Worm (Caenorhabditis elegans) whole organism, L4 larva: ENCODE measurements around the gene bus-8B.

Experiments
- F26F4.8 ChIP-seq: fragments of 200-800 bp; sonication (Bioruptor generic); conservative IDR thresholded peaks from 2 replicates; pipeline ENCODE4 v1.3.6; 2022; ENCODE audit warnings: missing genetic modification characterization, missing compliant biosample characterization
- F37D6.2 ChIP-seq: sonication (generic microtip); optimal IDR thresholded peaks from 2 replicates; lab custom pipeline; 2016; ENCODE audit warnings: mild to moderate bottlenecking, missing genetic modification characterization, missing compliant biosample characterization
- Y75B8A.6 ChIP-seq: fragments of 200-800 bp; sonication (Bioruptor generic); IDR thresholded peaks from 2 replicates; pipeline ENCODE4 v1.3.6; 2022; ENCODE audit warnings: missing genetic modification reagents, missing genetic modification characterization, missing compliant biosample characterization
- ZK337.2 ChIP-seq: fragments of 200-800 bp; sonication (Bioruptor generic); IDR thresholded peaks from 2 replicates; pipeline ENCODE4 v1.3.6; 2022; ENCODE audit warnings: missing genetic modification reagents, missing genetic modification characterization, missing compliant biosample characterization
- aha-1 ChIP-seq: fragments of 150-350 bp; peaks from one replicate; lab custom pipeline; 2014; ENCODE audit warnings: missing biosample characterization, missing genetic modification characterization
- ceh-28 ChIP-seq: fragments of 150-350 bp; optimal IDR thresholded peaks from 2 replicates; lab custom pipeline; 2014; ENCODE audit warnings: missing biosample characterization, missing genetic modification reagents, missing genetic modification characterization
- ceh-32 ChIP-seq: sonication (generic microtip); optimal IDR thresholded peaks from 2 replicates; lab custom pipeline; 2016; ENCODE audit warnings: mild to moderate bottlenecking, missing genetic modification characterization, missing compliant biosample characterization; ENCODE audit not compliant: poor library complexity
- ceh-44 ChIP-seq: fragments of 200-800 bp; sonication (Bioruptor generic); IDR thresholded peaks from 2 replicates; pipeline ENCODE4 v1.3.6; 2022; ENCODE audit warnings: missing genetic modification reagents, missing genetic modification characterization, missing compliant biosample characterization
- ces-1 ChIP-seq: fragments of 150-350 bp; sonication (generic microtip); optimal IDR thresholded peaks from 4 replicates; lab custom pipeline; 2014; ENCODE audit warnings: missing biosample characterization, missing genetic modification reagents, missing genetic modification characterization
- ctbp-1 ChIP-seq: fragments of 200-800 bp; sonication (Bioruptor generic); IDR thresholded peaks from 2 replicates; pipeline ENCODE4 v1.3.6; 2022; ENCODE audit warnings: missing genetic modification reagents, missing genetic modification characterization, missing compliant biosample characterization
- daf-16 ChIP-seq, 3 experiments: sonication (generic microtip); optimal IDR thresholded peaks; 2 replicates each; lab custom pipeline; 2016 to 2017; ENCODE audit warnings: missing genetic modification characterization in 3 of 3, missing genetic modification reagents in 3 of 3, mild to moderate bottlenecking in 2 of 3, missing compliant biosample characterization in 2 of 3, missing biosample characterization in 1 of 3, moderate library complexity in 1 of 3
- daf-19 ChIP-seq: fragments of 200-800 bp; sonication (Bioruptor generic); conservative IDR thresholded peaks from 2 replicates; pipeline ENCODE4 v1.3.6; 2022; ENCODE audit warnings: missing genetic modification characterization, missing compliant biosample characterization
- daf-8 ChIP-seq: fragments of 200-800 bp; sonication (Bioruptor generic); IDR thresholded peaks from 2 replicates; pipeline ENCODE4 v1.3.6; 2022; ENCODE audit warnings: missing genetic modification characterization, missing compliant biosample characterization
- dmd-6 ChIP-seq: fragments of 200-800 bp; sonication (Bioruptor generic); IDR thresholded peaks from 2 replicates; pipeline ENCODE4 v1.3.6; 2022; ENCODE audit warnings: missing genetic modification reagents, missing genetic modification characterization, missing compliant biosample characterization
- dmd-8 ChIP-seq: fragments of 200-800 bp; sonication (Bioruptor generic); IDR thresholded peaks from 2 replicates; pipeline ENCODE4 v1.3.6; 2022; ENCODE audit warnings: missing genetic modification characterization, missing compliant biosample characterization
- dve-1 ChIP-seq: sonication (generic microtip); optimal IDR thresholded peaks from 2 replicates; lab custom pipeline; 2017; ENCODE audit warnings: antibody characterized with exemption, mild to moderate bottlenecking, missing genetic modification characterization, missing compliant biosample characterization; ENCODE audit not compliant: insufficient read depth
- fkh-10 ChIP-seq: fragments of 150-350 bp; optimal IDR thresholded peaks from 2 replicates; lab custom pipeline; 2014; ENCODE audit warnings: missing biosample characterization, missing genetic modification reagents, missing genetic modification characterization
- fos-1 ChIP-seq: fragments of 150-350 bp; optimal IDR thresholded peaks from 2 replicates; lab custom pipeline; 2014; ENCODE audit warnings: missing biosample characterization, missing genetic modification characterization
- hlh-11 ChIP-seq: fragments of 200-800 bp; sonication (Bioruptor generic); optimal IDR thresholded peaks from 2 replicates; lab custom pipeline; 2018; ENCODE audit warnings: mild to moderate bottlenecking, missing genetic modification characterization, missing compliant biosample characterization
- hlh-30 ChIP-seq: sonication (generic microtip); optimal IDR thresholded peaks from 2 replicates; lab custom pipeline; 2017; ENCODE audit warnings: antibody characterized with exemption, mild to moderate bottlenecking, missing genetic modification characterization, missing compliant biosample characterization; ENCODE audit not compliant: insufficient read depth
- hmg-1.1 ChIP-seq: fragments of 200-800 bp; sonication (Bioruptor generic); IDR thresholded peaks from 2 replicates; pipeline ENCODE4 v1.3.6; 2022; ENCODE audit warnings: missing genetic modification reagents, missing genetic modification characterization, missing compliant biosample characterization
- jun-1 ChIP-seq: fragments of 150-350 bp; optimal IDR thresholded peaks from 2 replicates; lab custom pipeline; 2014; ENCODE audit warnings: missing biosample characterization, missing genetic modification reagents, missing genetic modification characterization
- lim-7 ChIP-seq: fragments of 200-800 bp; sonication (Bioruptor generic); IDR thresholded peaks from 2 replicates; pipeline ENCODE4 v1.3.6; 2022; ENCODE audit warnings: missing genetic modification characterization, missing compliant biosample characterization
- lsy-2 ChIP-seq, 2 experiments: fragments of 150-350 bp in 1 of 2; sonication (generic microtip) in 1 of 2; optimal IDR thresholded peaks; 2 replicates each; lab custom pipeline; 2014 to 2017; ENCODE audit warnings: missing biosample characterization in 2 of 2, missing genetic modification characterization in 2 of 2
- mdt-29 ChIP-seq: fragments of 200-800 bp; sonication (Bioruptor generic); IDR thresholded peaks from 2 replicates; pipeline ENCODE4 v1.3.6; 2022; ENCODE audit warnings: missing genetic modification reagents, missing genetic modification characterization, missing compliant biosample characterization
- mep-1 ChIP-seq: fragments of 150-350 bp; sonication (generic microtip); optimal IDR thresholded peaks from 3 replicates; lab custom pipeline; 2014; ENCODE audit warnings: missing biosample characterization, missing genetic modification characterization
- mes-2 ChIP-seq: sonication (generic microtip); optimal IDR thresholded peaks from 2 replicates; lab custom pipeline; 2016; ENCODE audit warnings: missing genotype, mild to moderate bottlenecking, missing genetic modification characterization, missing compliant biosample characterization; ENCODE audit not compliant: poor library complexity, severe bottlenecking
- nhr-10 ChIP-seq: fragments of 150-350 bp; optimal IDR thresholded peaks from 2 replicates; lab custom pipeline; 2014; ENCODE audit warnings: missing biosample characterization, missing genetic modification characterization
- nhr-28 ChIP-seq: fragments of 150-350 bp; optimal IDR thresholded peaks from 2 replicates; lab custom pipeline; 2014; ENCODE audit warnings: missing biosample characterization, missing genetic modification characterization
- nhr-48 ChIP-seq: sonication (generic microtip); optimal IDR thresholded peaks from 2 replicates; lab custom pipeline; 2016; ENCODE audit warnings: mild to moderate bottlenecking, missing genetic modification characterization, missing compliant biosample characterization
- nhr-6 ChIP-seq: fragments of 150-350 bp; optimal IDR thresholded peaks from 2 replicates; lab custom pipeline; 2014; ENCODE audit warnings: missing biosample characterization, missing genetic modification characterization
- nhr-76 ChIP-seq: fragments of 150-350 bp; optimal IDR thresholded peaks from 2 replicates; lab custom pipeline; 2014; ENCODE audit warnings: missing biosample characterization, missing genetic modification characterization
- php-3 ChIP-seq: fragments of 200-800 bp; sonication (Bioruptor generic); IDR thresholded peaks from 2 replicates; pipeline ENCODE4 v1.3.6; 2022; ENCODE audit warnings: missing genetic modification reagents, missing genetic modification characterization, missing compliant biosample characterization
- pqm-1 ChIP-seq: sonication (generic microtip); optimal IDR thresholded peaks from 2 replicates; lab custom pipeline; 2017; ENCODE audit warnings: missing biosample characterization, missing genetic modification characterization
- rbr-2 ChIP-seq: sonication (generic microtip); optimal IDR thresholded peaks from 2 replicates; lab custom pipeline; 2016; ENCODE audit warnings: missing genotype, missing genetic modification characterization, missing compliant biosample characterization
- snpc-1.2 ChIP-seq: fragments of 200-800 bp; sonication (Bioruptor generic); IDR thresholded peaks from 2 replicates; pipeline ENCODE4 v1.3.6; 2022; ENCODE audit warnings: missing genetic modification reagents, missing genetic modification characterization, missing compliant biosample characterization
- spr-1 ChIP-seq: sonication (generic microtip); optimal IDR thresholded peaks from 2 replicates; lab custom pipeline; 2016; ENCODE audit warnings: mild to moderate bottlenecking, missing genetic modification characterization, missing compliant biosample characterization
- unc-130 ChIP-seq: sonication (generic microtip); optimal IDR thresholded peaks from 2 replicates; lab custom pipeline; 2016; ENCODE audit warnings: missing genetic modification reagents, missing genetic modification characterization, missing compliant biosample characterization
- unc-62 ChIP-seq, 3 experiments: fragments of 150-350 bp in 1 of 3; sonication (generic microtip); optimal IDR thresholded peaks in 2 of 3; peaks in 1 of 3; 1 replicate in 1 of 3; 2 replicates in 2 of 3; lab custom pipeline; 2014 to 2017; ENCODE audit warnings: missing biosample characterization in 3 of 3, missing genetic modification characterization in 3 of 3, missing genetic modification reagents in 3 of 3, missing genotype in 1 of 3

Gene bus-8B

DNA sequence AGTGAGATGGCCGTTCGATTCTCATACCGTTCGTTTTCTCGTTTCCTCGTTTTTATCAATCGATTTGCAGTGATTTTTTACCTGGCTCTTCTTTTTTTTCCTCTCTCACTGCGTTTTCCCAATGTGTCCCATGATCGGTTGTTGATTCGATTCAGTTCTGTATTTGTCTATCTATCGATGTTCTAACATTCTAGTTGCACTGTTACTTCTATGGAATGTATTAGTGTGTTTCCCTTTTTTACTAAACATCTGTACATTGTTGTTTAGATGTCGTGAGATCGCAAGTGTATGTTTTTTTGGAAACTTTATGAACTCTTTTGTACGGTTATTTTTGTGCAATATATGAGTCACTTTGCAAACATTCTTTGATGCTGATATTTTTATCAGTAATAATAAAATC is 15.5 kb upstream of the bus-8B start:
- TF ChIP-seq fos-1 (tag; lab: Kevin White, UChicago) (no peak), daf-8 (GFP tag; lab: Robert Waterston, UW) (no peak), daf-16 (GFP tag; optimal IDR thresholded peaks at IDR 0.05; lab: Kevin White, UChicago) (no peak), daf-16 (tag; optimal IDR thresholded peaks at IDR 0.05; lab: Kevin White, UChicago) (peak; percentile 53), nhr-28 (tag; lab: Kevin White, UChicago) (peak; percentile 50), nhr-48 (tag; lab: Kevin White, UChicago) (no peak), spr-1 (tag; lab: Kevin White, UChicago) (no peak), hlh-30 (tag; lab: Kevin White, UChicago) (peak; percentile 15)

ce11 chrX:5478875-5479274 is 14.3 kb upstream of the bus-8B start:
- TF ChIP-seq nhr-10 (tag; lab: Kevin White, UChicago) = no peak
- no peak for TF ChIP-seq ceh-44 (GFP tag; lab: Robert Waterston, UW)
- TF ChIP-seq dve-1 (tag; lab: Kevin White, UChicago) = no peak
- no peak for TF ChIP-seq dmd-8 (GFP tag; lab: Robert Waterston, UW)
- TF ChIP-seq daf-19 (GFP tag; lab: Robert Waterston, UW) = no peak
- no peak for TF ChIP-seq ceh-32 (tag; lab: Kevin White, UChicago)
- no peak for TF ChIP-seq fkh-10
- no peak for TF ChIP-seq ces-1 (GFP tag; lab: Kevin White, UChicago)
- TF ChIP-seq mdt-29 (GFP tag; lab: Robert Waterston, UW) = no peak
- TF ChIP-seq lim-7 (GFP tag; lab: Robert Waterston, UW) = no peak
- no peak for TF ChIP-seq nhr-6
- TF ChIP-seq nhr-76 (tag; lab: Kevin White, UChicago) = no peak
- no peak for TF ChIP-seq php-3
- TF ChIP-seq pqm-1 (tag; lab: Kevin White, UChicago) = no peak
- no peak for TF ChIP-seq jun-1 (tag; lab: Kevin White, UChicago)

- peak; percentile 14 for TF ChIP-seq nhr-28 (tag; lab: Kevin White, UChicago)
- no peak for TF ChIP-seq ces-1 (GFP tag; lab: Kevin White, UChicago)
- TF ChIP-seq daf-16 (GFP tag; optimal IDR thresholded peaks at IDR 0.05; lab: Kevin White, UChicago) = no peak
- peak; percentile 73 for TF ChIP-seq daf-16 (tag; optimal IDR thresholded peaks at IDR 0.05; lab: Kevin White, UChicago)
- TF ChIP-seq unc-62 (GFP tag; optimal IDR thresholded peaks at IDR 0.05 in 1 of 2; lab: Kevin White, UChicago) = peak in 1 of 2 experiments; percentile 97
- no peak for TF ChIP-seq unc-62 (tag; optimal IDR thresholded peaks at IDR 0.05; lab: Kevin White, UChicago)
- TF ChIP-seq ctbp-1 (GFP tag; lab: Robert Waterston, UW) = no peak
- no peak for TF ChIP-seq ceh-28 (tag; lab: Kevin White, UChicago)
- TF ChIP-seq pqm-1 (tag; lab: Kevin White, UChicago) = peak; percentile 5
Observed at ce11 chrX:5479300-5479811, 13.8 kb upstream of the bus-8B start, which contains the start of gene dlg-1. Gene dlg-1 (plus strand): TSS chrX:5479700.

- peak; percentile 33 for TF ChIP-seq mep-1 (tag; lab: Kevin White, UChicago)
- TF ChIP-seq mes-2 = peak; percentile 35
- TF ChIP-seq ctbp-1 (GFP tag; lab: Robert Waterston, UW) = no peak
- TF ChIP-seq pqm-1 (tag; lab: Kevin White, UChicago) = peak; percentile 60
- TF ChIP-seq ZK337.2 (GFP tag; lab: Robert Waterston, UW) = no peak
- peak; percentile 49 for TF ChIP-seq hlh-11 (tag; lab: Kevin White, UChicago)
- TF ChIP-seq F37D6.2 = no peak
- peak; percentile 34 for TF ChIP-seq hlh-30 (tag; lab: Kevin White, UChicago)
- TF ChIP-seq snpc-1.2 (GFP tag; lab: Robert Waterston, UW) = no peak
- peak; percentile 10 for TF ChIP-seq jun-1 (tag; lab: Kevin White, UChicago)
- TF ChIP-seq dmd-6 (GFP tag; lab: Robert Waterston, UW) = peak; percentile 58; the same call in 1 of the 2 replicates
- no peak for TF ChIP-seq unc-130 (GFP tag; lab: Kevin White, UChicago)
- peak; percentile 92 for TF ChIP-seq aha-1 (tag; lab: Kevin White, UChicago)
- peak; percentile 46 for TF ChIP-seq nhr-28 (tag; lab: Kevin White, UChicago)
- TF ChIP-seq dve-1 (tag; lab: Kevin White, UChicago) = peak; percentile 45
- peak; percentile 14 for TF ChIP-seq rbr-2 (tag; lab: Kevin White, UChicago)
- no peak for TF ChIP-seq F26F4.8
- no peak for TF ChIP-seq hmg-1.1 (GFP tag; lab: Robert Waterston, UW)
- TF ChIP-seq lsy-2 (tag; optimal IDR thresholded peaks at IDR 0.05; lab: Kevin White, UChicago) = peak in 1 of 2 experiments; percentile 4
- peak; percentile 53 for TF ChIP-seq nhr-6
- TF ChIP-seq Y75B8A.6 = no peak
- TF ChIP-seq daf-16 (GFP tag; optimal IDR thresholded peaks at IDR 0.05; lab: Kevin White, UChicago) = no peak
- peak; percentile 80 for TF ChIP-seq daf-16 (tag; optimal IDR thresholded peaks at IDR 0.05; lab: Kevin White, UChicago)
Observed at ce11 chrX:5479876-5480580, 13.1 kb upstream of the bus-8B start.
